Worm (Caenorhabditis elegans): Measurements from ENCODE around the gene Y39A1A.21.

Gene Y39A1A.21

ce11 chrIII:10730510-10730909, 23.7 kb upstream of the Y39A1A.21 start, which contains the start of gene tat-3:
TSS of gene tat-3 (minus strand) at chrIII:10730705.
- TF ChIP-seq aly-1 (tag; optimal IDR thresholded peaks at IDR 0.05) (no peak), sea-1 (GFP tag; conservative IDR thresholded peaks at IDR 0.05) (no peak), hmg-4 (GFP tag; optimal IDR thresholded peaks at IDR 0.05) (no peak), scrt-1 (GFP tag; IDR thresholded peaks at IDR 0.05) (no peak), ceh-36 (tag; optimal IDR thresholded peaks at IDR 0.05) (no peak), F13C5.2 (tag; optimal IDR thresholded peaks at IDR 0.05) (no peak), tbx-11 (GFP tag; IDR thresholded peaks at IDR 0.05) (no peak), flt-1 (GFP tag; IDR thresholded peaks at IDR 0.05) (no peak), tra-4 (tag; optimal IDR thresholded peaks at IDR 0.05) (no peak), pes-1 (GFP tag; IDR thresholded peaks at IDR 0.05) (no peak), ets-7 (tag; optimal IDR thresholded peaks at IDR 0.05) (no peak), tbx-37 (GFP tag; conservative IDR thresholded peaks at IDR 0.05) (no peak), ama-1 (optimal IDR thresholded peaks at IDR 0.05) (no peak), hmbx-1 (tag; optimal IDR thresholded peaks at IDR 0.05) (no peak), ceh-13 (GFP tag; optimal IDR thresholded peaks at IDR 0.05) (no peak), B0310.2 (tag; optimal IDR thresholded peaks at IDR 0.05) (no peak), hnd-1 (tag; optimal IDR thresholded peaks at IDR 0.05) (no peak)

DNA sequence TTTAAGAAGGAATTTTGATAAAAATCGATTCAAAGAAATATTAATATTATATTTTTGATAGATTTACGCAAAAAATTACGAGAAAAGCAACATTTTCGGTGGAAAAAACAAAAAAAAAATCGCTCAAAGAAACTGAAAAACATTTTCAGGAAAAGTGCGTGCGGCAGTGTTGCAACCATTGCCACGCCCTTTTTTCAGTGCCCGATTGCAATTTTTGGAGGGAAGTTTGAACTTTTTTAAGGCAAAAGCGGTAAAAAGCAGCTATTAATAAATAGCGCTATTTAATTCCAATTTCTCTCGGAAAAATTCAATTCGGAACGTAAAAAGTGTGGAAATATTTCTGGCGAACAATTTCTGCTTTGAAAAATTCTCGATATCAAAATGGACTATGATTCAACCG, 14.2 kb upstream of the Y39A1A.21 start:
- no peak for TF ChIP-seq ceh-36 (tag; optimal IDR thresholded peaks at IDR 0.05)
- no peak for TF ChIP-seq F13C5.2 (tag; optimal IDR thresholded peaks at IDR 0.05)
- no peak for TF ChIP-seq hnd-1 (tag; optimal IDR thresholded peaks at IDR 0.05)
- no peak for TF ChIP-seq ama-1 (optimal IDR thresholded peaks at IDR 0.05)
- no peak for TF ChIP-seq tra-4 (tag; optimal IDR thresholded peaks at IDR 0.05)
- no peak for TF ChIP-seq tbx-37 (GFP tag; conservative IDR thresholded peaks at IDR 0.05)
- TF ChIP-seq aly-1 (tag; optimal IDR thresholded peaks at IDR 0.05) = no peak
- TF ChIP-seq ceh-13 (GFP tag; optimal IDR thresholded peaks at IDR 0.05) = no peak
- no peak for TF ChIP-seq scrt-1 (GFP tag; IDR thresholded peaks at IDR 0.05)
- TF ChIP-seq pes-1 (GFP tag; IDR thresholded peaks at IDR 0.05) = no peak
- no peak for TF ChIP-seq hmbx-1 (tag; optimal IDR thresholded peaks at IDR 0.05)
- no peak for TF ChIP-seq hmg-4 (GFP tag; optimal IDR thresholded peaks at IDR 0.05)
- TF ChIP-seq B0310.2 (tag; optimal IDR thresholded peaks at IDR 0.05) = no peak
- no peak for TF ChIP-seq tbx-11 (GFP tag; IDR thresholded peaks at IDR 0.05)
- TF ChIP-seq sea-1 (GFP tag; conservative IDR thresholded peaks at IDR 0.05) = no peak
- no peak for TF ChIP-seq flt-1 (GFP tag; IDR thresholded peaks at IDR 0.05)
- TF ChIP-seq ets-7 (tag; optimal IDR thresholded peaks at IDR 0.05) = no peak

ce11 chrIII:10720170-10720569, 13.3 kb upstream of the Y39A1A.21 start:
- TF ChIP-seq hmg-4 (GFP tag; optimal IDR thresholded peaks at IDR 0.05) = peak; percentile 6
- TF ChIP-seq ceh-13 (GFP tag; optimal IDR thresholded peaks at IDR 0.05) = no peak
- peak; percentile 40 for TF ChIP-seq F13C5.2 (tag; optimal IDR thresholded peaks at IDR 0.05)
- TF ChIP-seq pes-1 (GFP tag; IDR thresholded peaks at IDR 0.05) = no peak
- 0 out of 2 replicates have a peak, but pooled peaks have one; percentile 20 for TF ChIP-seq flt-1 (GFP tag; IDR thresholded peaks at IDR 0.05)
- TF ChIP-seq tbx-37 (GFP tag; conservative IDR thresholded peaks at IDR 0.05) = no peak

ce11 chrIII:10719057-10719456, 12.2 kb upstream of the Y39A1A.21 start:
- TF ChIP-seq F13C5.2 (tag; optimal IDR thresholded peaks at IDR 0.05) (no peak), sea-1 (GFP tag; conservative IDR thresholded peaks at IDR 0.05) (no peak), tbx-37 (GFP tag; conservative IDR thresholded peaks at IDR 0.05) (no peak), ets-7 (tag; optimal IDR thresholded peaks at IDR 0.05) (no peak), ceh-36 (tag; optimal IDR thresholded peaks at IDR 0.05) (no peak)

DNA sequence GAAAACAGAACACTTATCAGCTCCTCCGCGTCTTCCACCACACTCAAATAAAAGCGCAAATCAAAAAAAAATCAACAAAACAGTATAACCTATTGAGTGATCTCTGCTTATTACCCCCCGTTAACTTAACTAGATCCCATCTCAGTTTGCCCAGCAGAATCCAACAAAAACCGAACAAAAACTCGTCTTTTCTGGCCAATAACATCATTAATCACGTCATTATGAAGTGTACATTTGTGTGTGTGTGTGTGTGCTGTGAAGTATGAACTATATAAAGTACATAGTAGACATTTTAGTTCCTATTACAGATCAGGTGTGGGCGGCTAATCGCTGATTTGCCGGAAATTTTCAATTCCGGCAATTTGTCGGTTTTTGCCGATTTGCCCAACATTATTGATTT, 11.3 kb upstream of the Y39A1A.21 start:
- TF ChIP-seq pes-1 (GFP tag; IDR thresholded peaks at IDR 0.05) (no peak), B0310.2 (tag; optimal IDR thresholded peaks at IDR 0.05) (no peak), ceh-36 (tag; optimal IDR thresholded peaks at IDR 0.05) (no peak), tbx-37 (GFP tag; conservative IDR thresholded peaks at IDR 0.05) (no peak), scrt-1 (GFP tag; IDR thresholded peaks at IDR 0.05) (no peak), hmg-4 (GFP tag; optimal IDR thresholded peaks at IDR 0.05) (no peak), ama-1 (optimal IDR thresholded peaks at IDR 0.05) (no peak), tbx-11 (GFP tag; IDR thresholded peaks at IDR 0.05) (no peak), ceh-13 (GFP tag; optimal IDR thresholded peaks at IDR 0.05) (no peak), hnd-1 (tag; optimal IDR thresholded peaks at IDR 0.05) (no peak), sea-1 (GFP tag; conservative IDR thresholded peaks at IDR 0.05) (no peak), F13C5.2 (tag; optimal IDR thresholded peaks at IDR 0.05) (no peak), flt-1 (GFP tag; IDR thresholded peaks at IDR 0.05) (no peak), ets-7 (tag; optimal IDR thresholded peaks at IDR 0.05) (no peak)

- TF ChIP-seq ama-1 (optimal IDR thresholded peaks at IDR 0.05) = no peak
- TF ChIP-seq tbx-37 (GFP tag; conservative IDR thresholded peaks at IDR 0.05) = no peak
- TF ChIP-seq B0310.2 (tag; optimal IDR thresholded peaks at IDR 0.05) = no peak
- no peak for TF ChIP-seq hmbx-1 (tag; optimal IDR thresholded peaks at IDR 0.05)
- TF ChIP-seq aly-1 (tag; optimal IDR thresholded peaks at IDR 0.05) = no peak
- no peak for TF ChIP-seq ceh-36 (tag; optimal IDR thresholded peaks at IDR 0.05)
- no peak for TF ChIP-seq pes-1 (GFP tag; IDR thresholded peaks at IDR 0.05)
- TF ChIP-seq hnd-1 (tag; optimal IDR thresholded peaks at IDR 0.05) = no peak
- no peak for TF ChIP-seq hmg-4 (GFP tag; optimal IDR thresholded peaks at IDR 0.05)
Observed at ce11 chrIII:10717479-10717878, 10.7 kb upstream of the Y39A1A.21 start.

- no peak for TF ChIP-seq ets-7 (tag; optimal IDR thresholded peaks at IDR 0.05)
- TF ChIP-seq F13C5.2 (tag; optimal IDR thresholded peaks at IDR 0.05) = no peak
- TF ChIP-seq tra-4 (tag; optimal IDR thresholded peaks at IDR 0.05) = no peak
- no peak for TF ChIP-seq hmg-4 (GFP tag; optimal IDR thresholded peaks at IDR 0.05)
- TF ChIP-seq pes-1 (GFP tag; IDR thresholded peaks at IDR 0.05) = no peak
- no peak for TF ChIP-seq tbx-37 (GFP tag; conservative IDR thresholded peaks at IDR 0.05)
- no peak for TF ChIP-seq aly-1 (tag; optimal IDR thresholded peaks at IDR 0.05)
- TF ChIP-seq tbx-11 (GFP tag; IDR thresholded peaks at IDR 0.05) = no peak
- no peak for TF ChIP-seq B0310.2 (tag; optimal IDR thresholded peaks at IDR 0.05)
- TF ChIP-seq hmbx-1 (tag; optimal IDR thresholded peaks at IDR 0.05) = no peak
- TF ChIP-seq hnd-1 (tag; optimal IDR thresholded peaks at IDR 0.05) = no peak
- TF ChIP-seq ama-1 (optimal IDR thresholded peaks at IDR 0.05) = no peak
- no peak for TF ChIP-seq flt-1 (GFP tag; IDR thresholded peaks at IDR 0.05)
- no peak for TF ChIP-seq sea-1 (GFP tag; conservative IDR thresholded peaks at IDR 0.05)
- TF ChIP-seq ceh-36 (tag; optimal IDR thresholded peaks at IDR 0.05) = no peak
- no peak for TF ChIP-seq scrt-1 (GFP tag; IDR thresholded peaks at IDR 0.05)
- no peak for TF ChIP-seq ceh-13 (GFP tag; optimal IDR thresholded peaks at IDR 0.05)
Observed at ce11 chrIII:10716091-10716490, 9.3 kb upstream of the Y39A1A.21 start, which contains the start of gene W09D10.4. TSS of gene W09D10.4 (minus strand) at chrIII:10716191.

Measured in whole organism, early embryonic.